Fruit fly (Drosophila melanogaster) whole organism, embryonic: Measurements from ENCODE around the gene MsR2.
A peak's percentile ranks its signal among the peaks of the same experiment; 100 is the strongest.

Experiments used
- CG10267 ChIP-seq: fragments of 200-800 bp; sonication (Bioruptor generic); optimal IDR thresholded peaks from 2 replicates; lab custom pipeline; 2018; ENCODE audit warnings: missing biosample characterization, mild to moderate bottlenecking, missing genetic modification characterization, moderate library complexity
- CG12219 ChIP-seq: fragments of 200-800 bp; sonication (Bioruptor generic); optimal IDR thresholded peaks from 3 replicates; lab custom pipeline; 2018; ENCODE audit warnings: missing biosample characterization, mild to moderate bottlenecking, missing genetic modification characterization
- CG13424 ChIP-seq: fragments of 200-800 bp; sonication (Bioruptor generic); optimal IDR thresholded peaks from 2 replicates; lab custom pipeline; 2019; ENCODE audit warnings: missing biosample characterization, mild to moderate bottlenecking, missing genetic modification characterization, moderate library complexity
- CG17568 ChIP-seq: fragments of 200-800 bp; sonication (Bioruptor generic); optimal IDR thresholded peaks from 2 replicates; lab custom pipeline; 2018; ENCODE audit warnings: missing biosample characterization, mild to moderate bottlenecking, missing genetic modification characterization, moderate library complexity
- CG2129 ChIP-seq: fragments of 200-800 bp; sonication (Bioruptor generic); IDR thresholded peaks from 2 replicates; pipeline ENCODE4 v1.3.6; 2022; ENCODE audit warnings: missing biosample characterization, missing genetic modification characterization; ENCODE audit not compliant: partially characterized antibody
- CG2199 ChIP-seq: fragments of 200-800 bp; sonication (Bioruptor generic); IDR thresholded peaks from 3 replicates; pipeline ENCODE4 v1.3.6; 2022; ENCODE audit warnings: missing biosample characterization, missing genetic modification characterization
- CG33213 ChIP-seq: fragments of 200-800 bp; sonication (Bioruptor generic); optimal IDR thresholded peaks from 3 replicates; lab custom pipeline; 2016; ENCODE audit warnings: missing biosample characterization, missing genetic modification characterization
- CG3407 ChIP-seq: fragments of 200-800 bp; sonication (Bioruptor generic); optimal IDR thresholded peaks from 2 replicates; lab custom pipeline; 2018; ENCODE audit warnings: missing biosample characterization, mild to moderate bottlenecking, missing genetic modification characterization
- CG4617 ChIP-seq: fragments of 200-800 bp; sonication (Bioruptor generic); optimal IDR thresholded peaks from 3 replicates; lab custom pipeline; 2016; ENCODE audit warnings: missing biosample characterization, missing genetic modification characterization, borderline replicate concordance
- CG4854 ChIP-seq: fragments of 200-800 bp; sonication (Bioruptor generic); optimal IDR thresholded peaks from 2 replicates; lab custom pipeline; 2016; ENCODE audit warnings: missing biosample characterization, missing genetic modification characterization, inconsistent platforms
- CG6254 ChIP-seq: fragments of 200-800 bp; sonication (Bioruptor generic); optimal IDR thresholded peaks from 3 replicates; lab custom pipeline; 2017; ENCODE audit warnings: mild to moderate bottlenecking, missing biosample characterization, missing genetic modification reagents, missing genetic modification characterization
- CG7271 ChIP-seq: fragments of 200-800 bp; sonication (Bioruptor generic); optimal IDR thresholded peaks from 2 replicates; lab custom pipeline; 2018; ENCODE audit warnings: missing biosample characterization, mild to moderate bottlenecking, missing genetic modification characterization, moderate library complexity
- CG7357 ChIP-seq: fragments of 200-800 bp; sonication (Bioruptor generic); IDR thresholded peaks from 3 replicates; pipeline ENCODE4 v1.3.6; 2022; ENCODE audit warnings: missing biosample characterization, missing genetic modification characterization
- CG9609 ChIP-seq: fragments of 200-800 bp; sonication (Bioruptor generic); optimal IDR thresholded peaks from 3 replicates; lab custom pipeline; 2016; ENCODE audit warnings: missing biosample characterization, missing genetic modification characterization
- Dad ChIP-seq: fragments of 200-800 bp; sonication (Bioruptor generic); optimal IDR thresholded peaks from 3 replicates; lab custom pipeline; 2016; ENCODE audit warnings: missing biosample characterization, missing genetic modification characterization
- Deaf1 ChIP-seq: fragments of 200-800 bp; optimal IDR thresholded peaks from 3 replicates; lab custom pipeline; 2019; ENCODE audit warnings: missing biosample characterization, mild to moderate bottlenecking, missing genetic modification characterization, moderate library complexity
- E2f1 ChIP-seq: fragments of 200-800 bp; sonication (Bioruptor generic); IDR thresholded peaks from 2 replicates; pipeline ENCODE4 v1.3.6; 2022; ENCODE audit warnings: missing biosample characterization, missing genetic modification characterization
- Fer3 ChIP-seq: fragments of 200-800 bp; sonication (Bioruptor generic); optimal IDR thresholded peaks from 2 replicates; lab custom pipeline; 2018; ENCODE audit warnings: missing biosample characterization, mild to moderate bottlenecking, missing genetic modification characterization, moderate library complexity
- HLH54F ChIP-seq: fragments of 200-800 bp; sonication (Bioruptor generic); optimal IDR thresholded peaks from 3 replicates; lab custom pipeline; 2016; ENCODE audit warnings: missing biosample characterization, missing genetic modification characterization
- Hr3 ChIP-seq: fragments of 200-800 bp; sonication (Bioruptor generic); optimal IDR thresholded peaks from 3 replicates; lab custom pipeline; 2016; ENCODE audit warnings: missing biosample characterization, missing genetic modification characterization
- Hr39 ChIP-seq: fragments of >200 bp; optimal IDR thresholded peaks from 2 replicates; lab custom pipeline; 2017
- Hr78 ChIP-seq, 2 experiments: fragments of 200-800 bp in 1 of 2; fragments of >200 bp in 1 of 2; sonication (Bioruptor generic) in 1 of 2; optimal IDR thresholded peaks; 2 replicates each; lab custom pipeline; 2017 to 2019; ENCODE audit warnings: missing biosample characterization in 2 of 2, missing genetic modification characterization in 2 of 2, mild to moderate bottlenecking in 1 of 2, moderate library complexity in 1 of 2
- Hsf ChIP-seq: fragments of 200-800 bp; sonication (Bioruptor generic); optimal IDR thresholded peaks from 3 replicates; lab custom pipeline; 2016; ENCODE audit warnings: missing biosample characterization, missing genetic modification characterization
- Med ChIP-seq: fragments of 200-800 bp; sonication (Bioruptor generic); peaks from one replicate; lab custom pipeline; 2016; ENCODE audit warnings: missing biosample characterization, missing genetic modification characterization, mild to moderate bottlenecking, inconsistent platforms, moderate library complexity
- Meics ChIP-seq: fragments of 200-800 bp; sonication (Bioruptor generic); optimal IDR thresholded peaks from 2 replicates; lab custom pipeline; 2017; ENCODE audit warnings: missing biosample characterization, mild to moderate bottlenecking, missing genetic modification characterization
- Optix ChIP-seq: fragments of 200-800 bp; sonication (Bioruptor generic); IDR thresholded peaks from 3 replicates; pipeline ENCODE4 v1.3.6; 2022; ENCODE audit warnings: missing biosample characterization, missing genetic modification characterization
- Sry-δ ChIP-seq: fragments of 200-800 bp; sonication (Bioruptor generic); optimal IDR thresholded peaks from 2 replicates; lab custom pipeline; 2016; ENCODE audit warnings: missing biosample characterization, missing genetic modification characterization
- Trl ChIP-seq, 3 experiments: fragments of >200 bp in 2 of 3; fragments of 200-800 bp in 1 of 3; sonication (Bioruptor generic) in 1 of 3; optimal IDR thresholded peaks; 2 replicates in 1 of 3; 3 replicates in 2 of 3; lab custom pipeline; 2016 to 2017; ENCODE audit warnings: missing biosample characterization in 1 of 3, missing genetic modification characterization in 1 of 3
- YL-1 ChIP-seq: fragments of 200-800 bp; sonication (Bioruptor generic); optimal IDR thresholded peaks from 3 replicates; lab custom pipeline; 2017; ENCODE audit warnings: missing biosample characterization, mild to moderate bottlenecking, missing genetic modification characterization
- abd-A ChIP-seq: fragments of 200-800 bp; sonication (Bioruptor generic); optimal IDR thresholded peaks from 3 replicates; lab custom pipeline; 2019; ENCODE audit warnings: missing biosample characterization, mild to moderate bottlenecking, missing genetic modification characterization, moderate library complexity
- ap ChIP-seq: fragments of 200-800 bp; sonication (Bioruptor generic); IDR thresholded peaks from 2 replicates; pipeline ENCODE4 v1.3.6; 2022; ENCODE audit warnings: missing biosample characterization, missing genetic modification characterization
- chif ChIP-seq, 2 experiments: fragments of 200-800 bp; sonication (Bioruptor generic); optimal IDR thresholded peaks; 3 replicates each; lab custom pipeline; 2016; ENCODE audit warnings: missing biosample characterization in 2 of 2, missing genetic modification characterization in 2 of 2
- da ChIP-seq: fragments of 200-800 bp; sonication (Bioruptor generic); optimal IDR thresholded peaks from 2 replicates; lab custom pipeline; 2016; ENCODE audit warnings: missing biosample characterization, missing genetic modification characterization
- dan ChIP-seq: fragments of 200-800 bp; sonication (Bioruptor generic); IDR thresholded peaks from 2 replicates; pipeline ENCODE4 v1.3.6; 2022; ENCODE audit warnings: missing biosample characterization, missing genetic modification characterization
- dmrt99B ChIP-seq: fragments of 200-800 bp; sonication (Bioruptor generic); optimal IDR thresholded peaks from 2 replicates; lab custom pipeline; 2018; ENCODE audit warnings: missing biosample characterization, mild to moderate bottlenecking, missing genetic modification characterization, moderate library complexity
- dysf ChIP-seq: fragments of 200-800 bp; sonication (Bioruptor generic); IDR thresholded peaks from 3 replicates; pipeline ENCODE4 v1.3.6; 2022; ENCODE audit warnings: missing biosample characterization, missing genetic modification characterization
- fd3F ChIP-seq: fragments of 200-800 bp; sonication (Bioruptor generic); optimal IDR thresholded peaks from 2 replicates; lab custom pipeline; 2018; ENCODE audit warnings: missing biosample characterization, mild to moderate bottlenecking, missing genetic modification characterization, moderate library complexity
- fd96Cb ChIP-seq: fragments of 200-800 bp; sonication (Bioruptor generic); optimal IDR thresholded peaks from 2 replicates; lab custom pipeline; 2018; ENCODE audit warnings: missing biosample characterization, mild to moderate bottlenecking, missing genetic modification characterization, moderate library complexity
- h ChIP-seq: fragments of >200 bp; optimal IDR thresholded peaks from 2 replicates; lab custom pipeline; 2017
- ham ChIP-seq: fragments of 200-800 bp; sonication (Bioruptor generic); IDR thresholded peaks from 2 replicates; pipeline ENCODE4 v1.3.6; 2022; ENCODE audit warnings: missing biosample characterization, missing genetic modification characterization
- jumu ChIP-seq: fragments of 200-800 bp; sonication (Bioruptor generic); optimal IDR thresholded peaks from 3 replicates; lab custom pipeline; 2016; ENCODE audit warnings: missing biosample characterization, missing genetic modification characterization
- lab ChIP-seq: fragments of 200-800 bp; sonication (Bioruptor generic); optimal IDR thresholded peaks from 3 replicates; lab custom pipeline; 2017; ENCODE audit warnings: missing biosample characterization, missing genetic modification characterization, mild to moderate bottlenecking, moderate library complexity, missing genetic modification reagents
- ro ChIP-seq: fragments of 200-800 bp; sonication (Bioruptor generic); IDR thresholded peaks from 2 replicates; pipeline ENCODE4 v1.3.6; 2022; ENCODE audit warnings: missing biosample characterization, missing genetic modification characterization
- run ChIP-seq: fragments of 200-800 bp; sonication (Bioruptor generic); optimal IDR thresholded peaks from 3 replicates; lab custom pipeline; 2018; ENCODE audit warnings: missing biosample characterization, mild to moderate bottlenecking, missing genetic modification characterization
- shn ChIP-seq: fragments of 200-800 bp; sonication (Bioruptor generic); optimal IDR thresholded peaks from 3 replicates; lab custom pipeline; 2016; ENCODE audit warnings: missing biosample characterization, missing genetic modification characterization
- slbo ChIP-seq: fragments of 200-800 bp; sonication (Bioruptor generic); IDR thresholded peaks from 2 replicates; pipeline ENCODE4 v1.3.6; 2022; ENCODE audit warnings: missing biosample characterization, missing genetic modification characterization
- sna ChIP-seq: fragments of 200-800 bp; sonication (Bioruptor generic); IDR thresholded peaks from 2 replicates; pipeline ENCODE4 v1.3.6; 2022; ENCODE audit warnings: missing biosample characterization, missing genetic modification characterization; ENCODE audit not compliant: partially characterized antibody
- tgo ChIP-seq: fragments of 200-800 bp; sonication (Bioruptor generic); IDR thresholded peaks from 3 replicates; pipeline ENCODE4 v1.3.6; 2022; ENCODE audit warnings: missing biosample characterization, missing genetic modification characterization
- wdn ChIP-seq: fragments of 200-800 bp; sonication (Bioruptor generic); IDR thresholded peaks from 2 replicates; pipeline ENCODE4 v1.3.6; 2022; ENCODE audit warnings: missing biosample characterization, missing genetic modification characterization
- zen ChIP-seq: fragments of 200-800 bp; sonication (Bioruptor generic); optimal IDR thresholded peaks from 3 replicates; lab custom pipeline; 2018; ENCODE audit warnings: missing biosample characterization, mild to moderate bottlenecking, missing genetic modification characterization, moderate library complexity

MsR2 gene

DNA sequence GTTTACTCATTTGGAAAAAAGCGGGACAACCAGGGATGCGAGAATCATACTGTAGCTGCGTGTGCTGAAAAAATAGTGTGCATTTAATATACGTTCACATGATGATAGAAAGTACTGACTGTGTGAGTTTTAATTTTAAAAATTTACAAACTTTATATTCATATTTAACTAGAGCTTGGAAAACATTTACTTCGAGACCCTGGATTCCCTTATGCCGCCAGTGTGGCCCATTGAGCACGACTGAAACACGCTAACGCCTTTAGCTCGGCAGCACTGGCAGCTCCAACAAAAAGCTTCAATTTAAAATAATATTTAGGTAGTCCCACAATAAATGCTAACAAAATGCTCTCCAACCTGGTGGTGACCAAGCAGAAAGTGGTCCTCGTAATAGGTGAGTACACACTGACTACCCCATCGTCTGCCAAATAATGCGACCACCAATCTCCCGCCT, 25.2 kb upstream of the MsR2 start, which contains the start of the genes CG1275 and Elp5 (continued):
- TF ChIP-seq CG13424 (tag; lab: Kevin White, UChicago) (peak; percentile 99), CG4854 (peak; percentile 97), Hr3 (GFP tag; lab: Kevin White, UChicago) (peak; percentile 97), Meics (GFP tag; lab: Kevin White, UChicago) (peak; percentile 98), CG2199 (peak; percentile 100), HLH54F (GFP tag; lab: Kevin White, UChicago) (peak; percentile 97), abd-A (tag; lab: Kevin White, UChicago) (no peak), dysf (peak; percentile 100), tgo (GFP tag; lab: Robert Waterston, UW) (peak; percentile 100), Fer3 (peak; percentile 99), CG17568 (GFP tag; lab: Kevin White, UChicago) (no peak), dan (GFP tag; lab: Robert Waterston, UW) (peak; percentile 92), lab (GFP tag; lab: Kevin White, UChicago) (peak; percentile 97), CG2129 (no peak), Med (GFP tag; lab: Kevin White, UChicago) (peak; percentile 100), Hr78 (GFP tag; optimal IDR thresholded peaks at IDR 0.05; lab: Kevin White, UChicago) (peak in 1 of 2 experiments; percentile 89), Hsf (GFP tag; lab: Kevin White, UChicago) (peak; percentile 99), Sry-δ (GFP tag; lab: Kevin White, UChicago) (peak; percentile 65), da (GFP tag; lab: Kevin White, UChicago) (peak; percentile 90), Dad (GFP tag; lab: Kevin White, UChicago) (peak; percentile 94), slbo (peak; percentile 100), run (tag; lab: Kevin White, UChicago) (peak; percentile 95), wdn (GFP tag; lab: Robert Waterston, UW) (peak; percentile 99), CG12219 (peak; percentile 97), CG6254 (GFP tag; lab: Kevin White, UChicago) (peak; percentile 91), ro (GFP tag; lab: Robert Waterston, UW) (peak; percentile 98), CG4617 (GFP tag; lab: Kevin White, UChicago) (peak; percentile 96), CG9609 (GFP tag; lab: Kevin White, UChicago) (peak; percentile 96), ap (GFP tag; lab: Robert Waterston, UW) (peak; percentile 99), fd3F (GFP tag; lab: Kevin White, UChicago) (peak; percentile 98), shn (GFP tag; lab: Kevin White, UChicago) (peak; percentile 91), CG33213 (peak; percentile 96), jumu (GFP tag; lab: Kevin White, UChicago) (peak; percentile 94), Optix (peak; percentile 99), CG7271 (tag; lab: Kevin White, UChicago) (peak; percentile 96), YL-1 (peak; percentile 95), Hr39 (lab: Kevin White, UChicago) (no peak), CG3407 (GFP tag; lab: Kevin White, UChicago) (peak; percentile 94), sna (0 out of 2 replicates have a peak, but pooled peaks have one; percentile 30), h (lab: Kevin White, UChicago) (no peak), dmrt99B (tag; lab: Kevin White, UChicago) (peak; percentile 99), ham (GFP tag; lab: Robert Waterston, UW) (peak; percentile 98), Trl (optimal IDR thresholded peaks at IDR 0.05; lab: Kevin White, UChicago) (peak in 1 of 2 experiments; percentile 6), Trl (GFP tag; optimal IDR thresholded peaks at IDR 0.05; lab: Kevin White, UChicago) (peak; percentile 96), CG10267 (peak; percentile 92), fd96Cb (tag; lab: Kevin White, UChicago) (peak; percentile 96), chif (GFP tag; optimal IDR thresholded peaks at IDR 0.05; lab: Kevin White, UChicago) (peak; percentile 95 to 97), zen (tag; lab: Kevin White, UChicago) (peak; percentile 93), CG7357 (GFP tag; lab: Robert Waterston, UW) (peak; percentile 97), E2f1 (GFP tag; lab: Robert Waterston, UW) (peak; percentile 100), Deaf1 (tag; lab: Kevin White, UChicago) (peak; percentile 81)
